Worm (Caenorhabditis elegans) whole organism, young adult: ENCODE measurements around the gene fbxa-222.
"Not testable (repeated sequence)": the region's sequence is repeated elsewhere in the genome, so short reads cannot be mapped to it uniquely, and the experiment has no call there.

Experiments
- let-607 ChIP-seq, 2 experiments: fragments of 200-800 bp in 1 of 2; sonication (Bioruptor generic) in 1 of 2; sonication (generic microtip) in 1 of 2; optimal IDR thresholded peaks; 2 replicates each; lab custom pipeline; 2016 to 2018; ENCODE audit warnings: mild to moderate bottlenecking in 2 of 2, missing compliant biosample characterization in 2 of 2, missing genetic modification characterization in 2 of 2, moderate library complexity in 2 of 2, missing genotype in 1 of 2
- sea-2 ChIP-seq: fragments of 200-800 bp; sonication (Bioruptor generic); IDR thresholded peaks from 2 replicates; pipeline ENCODE4 v1.3.6; 2022; ENCODE audit warnings: missing genetic modification characterization, missing compliant biosample characterization

- TF ChIP-seq sea-2; let-607 (tag; optimal IDR thresholded peaks at IDR 0.05; lab: Kevin White, UChicago): not testable (repeated sequence)
Measured at ce11 chrX:108929-109328, 8.3 kb upstream of the fbxa-222 start, which contains the start of gene elk-2.
